Worm (Caenorhabditis elegans) whole organism, early embryonic: ENCODE data around the gene unc-82.

Experiments
- B0310.2 ChIP-seq: sonication (generic microtip); optimal IDR thresholded peaks from 2 replicates; lab custom pipeline; 2016; ENCODE audit warnings: mild to moderate bottlenecking, missing genetic modification characterization, missing compliant biosample characterization
- F13C5.2 ChIP-seq: sonication (generic microtip); optimal IDR thresholded peaks from 2 replicates; lab custom pipeline; 2017; ENCODE audit warnings: mild to moderate bottlenecking, missing genetic modification characterization, inconsistent platforms, missing compliant biosample characterization
- aly-1 ChIP-seq: sonication (generic microtip); optimal IDR thresholded peaks from 2 replicates; lab custom pipeline; 2016; ENCODE audit warnings: missing genetic modification characterization, missing compliant biosample characterization
- ama-1 ChIP-seq: fragments of 150-350 bp; optimal IDR thresholded peaks from 2 replicates; lab custom pipeline; 2014
- ceh-13 ChIP-seq: fragments of 200-800 bp; sonication (Bioruptor generic); optimal IDR thresholded peaks from 2 replicates; lab custom pipeline; 2018; ENCODE audit warnings: mild to moderate bottlenecking, missing genetic modification characterization, missing compliant biosample characterization
- ceh-36 ChIP-seq: sonication (generic microtip); optimal IDR thresholded peaks from 2 replicates; lab custom pipeline; 2016; ENCODE audit warnings: missing genetic modification characterization, inconsistent platforms, missing compliant biosample characterization
- ets-7 ChIP-seq: sonication (generic microtip); optimal IDR thresholded peaks from 2 replicates; lab custom pipeline; 2016; ENCODE audit warnings: missing genotype, missing genetic modification characterization, missing compliant biosample characterization
- flt-1 ChIP-seq: fragments of 200-800 bp; sonication (Bioruptor generic); IDR thresholded peaks from 2 replicates; pipeline ENCODE4 v1.3.6; 2022; ENCODE audit warnings: missing genetic modification characterization, missing compliant biosample characterization
- hmbx-1 ChIP-seq: sonication (generic microtip); optimal IDR thresholded peaks from 2 replicates; lab custom pipeline; 2016; ENCODE audit warnings: mild to moderate bottlenecking, missing genetic modification characterization, missing compliant biosample characterization
- hmg-4 ChIP-seq: fragments of 200-800 bp; sonication (Bioruptor generic); optimal IDR thresholded peaks from 2 replicates; lab custom pipeline; 2018; ENCODE audit warnings: mild to moderate bottlenecking, missing genetic modification characterization, missing compliant biosample characterization
- hnd-1 ChIP-seq: sonication (generic microtip); optimal IDR thresholded peaks from 2 replicates; lab custom pipeline; 2016; ENCODE audit warnings: missing genetic modification characterization, missing compliant biosample characterization
- pes-1 ChIP-seq: fragments of 200-800 bp; sonication (Bioruptor generic); IDR thresholded peaks from 2 replicates; pipeline ENCODE4 v1.3.6; 2022; ENCODE audit warnings: missing genetic modification reagents, missing genetic modification characterization, missing compliant biosample characterization
- scrt-1 ChIP-seq: fragments of 200-800 bp; sonication (Bioruptor generic); IDR thresholded peaks from 2 replicates; pipeline ENCODE4 v1.3.6; 2022; ENCODE audit warnings: missing genetic modification characterization, missing compliant biosample characterization
- sea-1 ChIP-seq: fragments of 200-800 bp; sonication (Bioruptor generic); conservative IDR thresholded peaks from 2 replicates; pipeline ENCODE4 v1.3.6; 2022; ENCODE audit warnings: missing genetic modification characterization, missing compliant biosample characterization
- tbx-11 ChIP-seq: fragments of 200-800 bp; sonication (Bioruptor generic); IDR thresholded peaks from 2 replicates; pipeline ENCODE4 v1.3.6; 2022; ENCODE audit warnings: missing genetic modification characterization, missing compliant biosample characterization
- tbx-37 ChIP-seq: fragments of 200-800 bp; sonication (Bioruptor generic); conservative IDR thresholded peaks from 2 replicates; pipeline ENCODE4 v1.3.6; 2022; ENCODE audit warnings: missing genetic modification reagents, missing genetic modification characterization, missing compliant biosample characterization
- tra-4 ChIP-seq: sonication (generic microtip); optimal IDR thresholded peaks from 2 replicates; lab custom pipeline; 2017; ENCODE audit warnings: missing genetic modification characterization, missing compliant biosample characterization

The unc-82 gene

DNA sequence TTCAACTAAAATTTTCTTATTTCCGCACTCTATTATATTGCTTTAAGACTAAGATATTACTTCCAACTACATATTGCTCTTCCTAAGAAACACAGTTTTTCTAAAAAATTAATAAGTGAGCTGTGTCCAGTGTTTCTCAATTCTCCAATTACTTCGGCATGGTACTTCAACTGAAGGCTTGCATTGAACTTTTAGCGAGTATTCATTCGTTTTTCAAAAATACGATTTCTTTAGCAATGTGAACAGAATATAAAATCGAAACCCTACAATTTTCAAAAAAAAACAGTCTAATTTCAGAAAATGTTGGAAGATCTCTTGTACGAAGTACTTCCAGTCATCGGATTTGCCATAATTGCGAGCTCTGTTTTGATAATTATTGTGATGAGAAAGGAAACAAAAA, 3.4 kb upstream of the unc-82 start, which contains the start of gene srtx-1:
TSS of gene srtx-1 (plus strand) at position 301 of the 400 bp plus-strand sequence.
- TF ChIP-seq pes-1 (GFP tag; lab: Robert Waterston, UW), result no peak
- TF ChIP-seq hnd-1 (tag; lab: Kevin White, UChicago), result no peak
- TF ChIP-seq B0310.2 (tag; lab: Kevin White, UChicago), result no peak
- no peak for TF ChIP-seq ceh-13 (GFP tag; lab: Kevin White, UChicago)

DNA sequence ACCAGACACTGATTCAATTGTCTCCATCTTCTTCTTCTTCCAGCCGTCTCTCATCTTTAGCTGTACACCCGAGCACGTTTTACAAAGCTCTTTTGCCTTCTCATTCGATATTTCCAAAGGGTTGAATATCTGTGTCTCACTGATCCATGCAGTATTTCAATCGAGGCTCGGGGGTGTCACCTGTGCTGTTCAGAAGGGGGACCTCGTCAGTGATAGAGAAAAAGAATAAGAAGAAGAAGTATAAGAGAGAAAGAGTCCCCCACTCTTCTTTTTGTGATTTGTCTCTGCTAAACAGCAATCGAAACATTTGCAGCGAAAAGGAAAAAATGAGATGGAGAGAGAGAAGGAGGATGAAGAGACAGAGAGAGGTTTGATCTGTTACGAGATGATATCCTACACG, 1.8 kb downstream of the unc-82 start:
- TF ChIP-seq hnd-1 (tag; lab: Kevin White, UChicago) (no peak), hmg-4 (GFP tag; lab: Kevin White, UChicago) (no peak), ets-7 (tag; lab: Kevin White, UChicago) (no peak), tbx-11 (no peak), aly-1 (no peak), F13C5.2 (tag; lab: Kevin White, UChicago) (no peak), tra-4 (tag; lab: Kevin White, UChicago) (no peak), flt-1 (GFP tag; lab: Robert Waterston, UW) (no peak), tbx-37 (GFP tag; lab: Robert Waterston, UW) (no peak), pes-1 (GFP tag; lab: Robert Waterston, UW) (no peak), hmbx-1 (tag; lab: Kevin White, UChicago) (no peak), ama-1 (lab: Kevin White, UChicago) (no peak), ceh-13 (GFP tag; lab: Kevin White, UChicago) (no peak), B0310.2 (tag; lab: Kevin White, UChicago) (no peak), ceh-36 (tag; lab: Kevin White, UChicago) (no peak)

DNA sequence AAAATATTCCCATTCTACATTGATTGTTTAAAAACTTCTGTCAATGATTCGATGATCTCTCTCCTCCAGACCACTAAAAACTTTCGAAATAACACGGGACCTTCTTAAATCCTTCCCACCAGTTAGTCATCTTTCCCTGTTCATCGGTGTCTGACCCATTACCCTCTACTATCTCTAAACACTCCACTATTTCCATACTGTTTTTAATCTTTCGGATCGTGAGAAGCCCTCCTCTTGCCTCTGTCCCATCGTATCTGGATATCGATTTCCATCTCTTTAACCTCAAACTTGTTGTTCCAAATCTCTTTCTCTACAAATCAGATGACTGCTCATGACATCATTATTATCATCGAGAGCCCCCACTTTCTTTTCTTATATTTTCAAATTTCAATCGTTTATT, 4.0 kb downstream of the unc-82 start:
- TF ChIP-seq tbx-37 (GFP tag; lab: Robert Waterston, UW) (no peak), flt-1 (GFP tag; lab: Robert Waterston, UW) (no peak), sea-1 (GFP tag; lab: Robert Waterston, UW) (no peak), scrt-1 (GFP tag; lab: Robert Waterston, UW) (no peak), ama-1 (lab: Kevin White, UChicago) (no peak), ceh-36 (tag; lab: Kevin White, UChicago) (no peak), aly-1 (no peak), hmbx-1 (tag; lab: Kevin White, UChicago) (no peak)

DNA sequence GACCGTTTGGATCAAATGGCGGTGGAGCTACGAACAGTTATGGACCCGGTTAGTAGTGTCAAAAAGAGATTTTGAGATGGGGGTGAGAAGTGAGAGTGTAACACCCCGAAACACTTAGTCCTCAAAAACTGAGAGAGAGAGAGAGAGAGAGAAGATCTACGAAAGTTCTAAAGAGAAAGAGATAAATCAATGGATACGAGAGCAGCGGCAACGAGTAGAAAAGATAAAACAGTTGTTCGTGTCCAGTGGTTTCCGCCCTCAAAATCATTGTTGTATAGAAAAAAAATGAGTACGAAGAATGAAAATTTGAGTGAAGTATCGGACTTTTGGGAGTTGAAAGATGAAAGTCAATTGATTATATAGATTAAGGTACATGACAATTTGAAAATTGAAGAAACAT, 4.7 kb downstream of the unc-82 start:
- TF ChIP-seq F13C5.2 (tag; lab: Kevin White, UChicago) (no peak), ets-7 (tag; lab: Kevin White, UChicago) (no peak), ceh-36 (tag; lab: Kevin White, UChicago) (no peak), B0310.2 (tag; lab: Kevin White, UChicago) (no peak), tra-4 (tag; lab: Kevin White, UChicago) (no peak), hmg-4 (GFP tag; lab: Kevin White, UChicago) (no peak), tbx-11 (no peak)

DNA sequence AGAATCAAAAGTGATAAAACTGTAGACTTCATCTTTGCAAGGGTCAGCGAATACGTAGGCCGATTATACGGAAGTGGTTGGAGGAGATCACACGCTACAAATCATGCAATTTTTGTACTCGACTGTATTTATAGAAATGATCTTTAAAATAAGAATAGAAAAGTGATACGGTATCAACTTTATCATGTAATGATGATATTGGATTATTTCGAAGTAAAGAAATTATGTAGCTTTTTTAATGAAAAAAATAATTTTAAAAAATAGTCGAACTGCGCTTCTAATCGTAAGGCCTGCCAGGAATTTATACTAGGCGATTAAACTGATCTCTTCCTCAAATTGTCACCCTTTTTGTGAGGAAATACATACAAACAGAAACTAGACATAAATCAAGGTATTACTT, 9.6 kb downstream of the unc-82 start, which contains the start of gene B0496.11:
TSS of gene B0496.11 (minus strand) at position 101 of the 400 bp plus-strand sequence.
- TF ChIP-seq sea-1 (GFP tag; lab: Robert Waterston, UW) (no peak), tra-4 (tag; lab: Kevin White, UChicago) (no peak), hnd-1 (tag; lab: Kevin White, UChicago) (no peak), aly-1 (no peak), tbx-37 (GFP tag; lab: Robert Waterston, UW) (no peak), ama-1 (lab: Kevin White, UChicago) (no peak), hmg-4 (GFP tag; lab: Kevin White, UChicago) (no peak), tbx-11 (no peak), ets-7 (tag; lab: Kevin White, UChicago) (no peak), B0310.2 (tag; lab: Kevin White, UChicago) (no peak), F13C5.2 (tag; lab: Kevin White, UChicago) (no peak), pes-1 (GFP tag; lab: Robert Waterston, UW) (no peak), scrt-1 (GFP tag; lab: Robert Waterston, UW) (no peak), ceh-13 (GFP tag; lab: Kevin White, UChicago) (no peak), ceh-36 (tag; lab: Kevin White, UChicago) (no peak)

DNA sequence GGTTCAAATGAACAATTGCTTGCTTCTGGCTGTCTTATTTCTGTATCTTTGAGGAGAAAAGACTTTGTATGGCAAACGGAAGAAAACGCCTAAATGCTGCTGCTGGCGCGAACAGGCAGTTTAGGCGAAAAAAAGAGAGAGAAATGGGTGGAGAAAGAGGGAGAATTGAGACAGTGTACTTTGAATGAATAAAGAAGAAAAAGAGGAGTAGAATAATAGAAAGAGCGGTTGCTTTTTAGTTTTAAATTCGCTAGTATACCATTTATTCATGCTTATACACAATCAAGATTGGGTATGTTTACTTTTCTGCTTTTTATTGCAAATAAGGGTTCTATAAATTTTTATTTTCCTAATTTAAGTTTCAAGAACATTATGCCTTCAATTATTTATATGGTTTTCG, 15.1 kb downstream of the unc-82 start:
- no peak for TF ChIP-seq flt-1 (GFP tag; lab: Robert Waterston, UW)
- no peak for TF ChIP-seq sea-1 (GFP tag; lab: Robert Waterston, UW)
- TF ChIP-seq hmbx-1 (tag; lab: Kevin White, UChicago), result no peak
- no peak for TF ChIP-seq tbx-37 (GFP tag; lab: Robert Waterston, UW)
- TF ChIP-seq tbx-11, result no peak
- TF ChIP-seq ceh-13 (GFP tag; lab: Kevin White, UChicago), result no peak
- TF ChIP-seq scrt-1 (GFP tag; lab: Robert Waterston, UW), result no peak
- no peak for TF ChIP-seq ama-1 (lab: Kevin White, UChicago)
- TF ChIP-seq ets-7 (tag; lab: Kevin White, UChicago), result no peak
- TF ChIP-seq B0310.2 (tag; lab: Kevin White, UChicago), result no peak
- TF ChIP-seq tra-4 (tag; lab: Kevin White, UChicago), result no peak
- TF ChIP-seq ceh-36 (tag; lab: Kevin White, UChicago), result no peak
- no peak for TF ChIP-seq F13C5.2 (tag; lab: Kevin White, UChicago)
- no peak for TF ChIP-seq hnd-1 (tag; lab: Kevin White, UChicago)
- no peak for TF ChIP-seq pes-1 (GFP tag; lab: Robert Waterston, UW)
- no peak for TF ChIP-seq aly-1

DNA sequence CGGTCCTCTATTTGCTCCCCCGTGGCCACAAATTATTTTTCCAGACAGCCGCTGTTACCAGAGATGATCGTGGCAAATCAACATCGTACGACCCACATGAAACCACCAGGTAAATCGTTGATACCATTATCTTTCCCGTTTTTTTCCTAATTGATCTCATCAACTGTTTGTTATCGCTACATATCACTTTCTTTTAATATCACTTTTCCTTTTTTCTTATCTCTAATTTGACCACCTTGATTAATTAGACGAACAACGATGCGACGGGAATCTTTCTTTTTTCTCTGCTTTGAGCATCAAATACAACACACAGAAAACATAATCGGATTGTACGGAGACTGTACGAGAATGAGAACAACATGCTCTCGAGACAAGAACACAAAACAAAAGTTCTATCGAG, 15.9 kb downstream of the unc-82 start:
- TF ChIP-seq B0310.2 (tag; lab: Kevin White, UChicago) (no peak), F13C5.2 (tag; lab: Kevin White, UChicago) (no peak), ceh-36 (tag; lab: Kevin White, UChicago) (no peak), tbx-37 (GFP tag; lab: Robert Waterston, UW) (no peak), tbx-11 (no peak), scrt-1 (GFP tag; lab: Robert Waterston, UW) (no peak), tra-4 (tag; lab: Kevin White, UChicago) (no peak), ama-1 (lab: Kevin White, UChicago) (no peak), hnd-1 (tag; lab: Kevin White, UChicago) (no peak), ets-7 (tag; lab: Kevin White, UChicago) (no peak), hmbx-1 (tag; lab: Kevin White, UChicago) (no peak), pes-1 (GFP tag; lab: Robert Waterston, UW) (no peak), sea-1 (GFP tag; lab: Robert Waterston, UW) (no peak), ceh-13 (GFP tag; lab: Kevin White, UChicago) (no peak), hmg-4 (GFP tag; lab: Kevin White, UChicago) (no peak), aly-1 (no peak), flt-1 (GFP tag; lab: Robert Waterston, UW) (no peak)
